Worm (Caenorhabditis elegans) whole organism, L3 larva: ENCODE data around the gene nhr-109.

Source experiments
- R02D3.7 ChIP-seq: fragments of 150-350 bp; optimal IDR thresholded peaks from 2 replicates; lab custom pipeline; 2014; ENCODE audit warnings: missing biosample characterization, missing genetic modification characterization
- elt-2 ChIP-seq: sonication (generic microtip); optimal IDR thresholded peaks from 2 replicates; lab custom pipeline; 2016; ENCODE audit warnings: missing genetic modification reagents, mild to moderate bottlenecking, missing genetic modification characterization, missing compliant biosample characterization
- elt-3 ChIP-seq, 3 experiments: fragments of 150-350 bp in 1 of 3; sonication (generic microtip) in 2 of 3; optimal IDR thresholded peaks; 2 replicates in 2 of 3; 4 replicates in 1 of 3; lab custom pipeline; 2014 to 2017; ENCODE audit warnings: missing biosample characterization in 3 of 3, missing genetic modification characterization in 3 of 3
- fkh-10 ChIP-seq: sonication (generic microtip); optimal IDR thresholded peaks from 2 replicates; lab custom pipeline; 2017; ENCODE audit warnings: missing biosample characterization, missing genetic modification reagents, missing genetic modification characterization
- fos-1 ChIP-seq: fragments of 150-350 bp; optimal IDR thresholded peaks from 2 replicates; lab custom pipeline; 2014; ENCODE audit warnings: missing biosample characterization, missing genetic modification characterization
- lin-39 ChIP-seq: fragments of 150-350 bp; optimal IDR thresholded peaks from 2 replicates; lab custom pipeline; 2018; ENCODE audit warnings: missing biosample characterization, missing genetic modification reagents, missing genetic modification characterization
- nhr-11 ChIP-seq: fragments of 150-350 bp; optimal IDR thresholded peaks from 2 replicates; lab custom pipeline; 2014; ENCODE audit warnings: missing biosample characterization, missing genetic modification characterization
- nhr-237 ChIP-seq: fragments of 150-350 bp; optimal IDR thresholded peaks from 2 replicates; lab custom pipeline; 2014; ENCODE audit warnings: missing biosample characterization, missing genetic modification characterization
- nhr-67 ChIP-seq: fragments of 150-350 bp; optimal IDR thresholded peaks from 2 replicates; lab custom pipeline; 2014; ENCODE audit warnings: missing biosample characterization, missing genetic modification characterization
- unc-62 ChIP-seq: fragments of 150-350 bp; sonication (generic microtip); optimal IDR thresholded peaks from 4 replicates; lab custom pipeline; 2014; ENCODE audit warnings: missing biosample characterization, missing genetic modification reagents, missing genetic modification characterization
- zag-1 ChIP-seq: fragments of 150-350 bp; optimal IDR thresholded peaks from 2 replicates; lab custom pipeline; 2014; ENCODE audit warnings: missing biosample characterization, missing genetic modification characterization

- TF ChIP-seq fos-1 (tag; lab: Kevin White, UChicago): no peak
- TF ChIP-seq elt-3 (tag; optimal IDR thresholded peaks at IDR 0.05; lab: Kevin White, UChicago): no peak
- TF ChIP-seq nhr-67 (tag; lab: Kevin White, UChicago): no peak
- no peak for TF ChIP-seq fkh-10
- no peak for TF ChIP-seq lin-39 (tag; lab: Kevin White, UChicago)
- no peak for TF ChIP-seq nhr-237 (tag; lab: Kevin White, UChicago)
- TF ChIP-seq R02D3.7 (tag; lab: Kevin White, UChicago): no peak
- no peak for TF ChIP-seq zag-1 (tag; lab: Kevin White, UChicago)
- no peak for TF ChIP-seq unc-62 (GFP tag; lab: Kevin White, UChicago)
- TF ChIP-seq elt-2: no peak
- TF ChIP-seq nhr-11 (tag; lab: Kevin White, UChicago): no peak
These were observed 41.0 kb downstream of the nhr-109 start for ce11 chrII:4474005-4474655.
